Worm (Caenorhabditis elegans) whole organism, L3 larva: Measurements from ENCODE around the gene F36H5.12.

Experiments
- egl-27 ChIP-seq: sonication (generic microtip); optimal IDR thresholded peaks from 4 replicates; lab custom pipeline; 2017; ENCODE audit warnings: missing biosample characterization, missing genetic modification reagents, missing genetic modification characterization
- elt-3 ChIP-seq, 3 experiments: fragments of 150-350 bp in 1 of 3; sonication (generic microtip) in 2 of 3; optimal IDR thresholded peaks; 2 replicates in 2 of 3; 4 replicates in 1 of 3; lab custom pipeline; 2014 to 2017; ENCODE audit warnings: missing biosample characterization in 3 of 3, missing genetic modification characterization in 3 of 3
- fos-1 ChIP-seq: fragments of 150-350 bp; optimal IDR thresholded peaks from 2 replicates; lab custom pipeline; 2014; ENCODE audit warnings: missing biosample characterization, missing genetic modification characterization

ce11 chrII:1756072-1756471, 13.4 kb downstream of the F36H5.12 start, which contains the start of gene F36H5.17:
- no peak for TF ChIP-seq elt-3 (tag; optimal IDR thresholded peaks at IDR 0.05; lab: Kevin White, UChicago)
- TF ChIP-seq egl-27 (tag; lab: Kevin White, UChicago), result no peak
- no peak for TF ChIP-seq fos-1 (tag; lab: Kevin White, UChicago)
